Fruit fly (Drosophila melanogaster): ENCODE measurements around the gene Fur1.

Gene Fur1

dm6 chr3R:25460650-25461049, 12.2 kb downstream of the Fur1 start:
- TF ChIP-seq CG8478 (optimal IDR thresholded peaks at IDR 0.05) = no peak
- TF ChIP-seq Dll (optimal IDR thresholded peaks at IDR 0.05) = no peak

- TF ChIP-seq usp (GFP tag; optimal IDR thresholded peaks at IDR 0.05) = no peak
- no peak for TF ChIP-seq psq (optimal IDR thresholded peaks at IDR 0.05)
- TF ChIP-seq EcR (GFP tag; optimal IDR thresholded peaks at IDR 0.05) = no peak
- TF ChIP-seq Dll (optimal IDR thresholded peaks at IDR 0.05) = no peak
- no peak for TF ChIP-seq CG8478 (optimal IDR thresholded peaks at IDR 0.05)
- no peak for TF ChIP-seq pan (optimal IDR thresholded peaks at IDR 0.05)
Observed at dm6 chr3R:25459200-25459809, 13.6 kb downstream of the Fur1 start.

dm6 chr3R:25457097-25457496, 15.8 kb downstream of the Fur1 start:
- TF ChIP-seq psq (optimal IDR thresholded peaks at IDR 0.05) (no peak), usp (GFP tag; optimal IDR thresholded peaks at IDR 0.05) (no peak), pan (optimal IDR thresholded peaks at IDR 0.05) (no peak), Dll (optimal IDR thresholded peaks at IDR 0.05) (no peak), EcR (GFP tag; optimal IDR thresholded peaks at IDR 0.05) (no peak), CG8478 (optimal IDR thresholded peaks at IDR 0.05) (no peak)

- no peak for TF ChIP-seq EcR (GFP tag; optimal IDR thresholded peaks at IDR 0.05)
- no peak for TF ChIP-seq Dll (optimal IDR thresholded peaks at IDR 0.05)
Observed at dm6 chr3R:25453150-25453680, 19.6 kb downstream of the Fur1 start.

dm6 chr3R:25451832-25452231, 21.0 kb downstream of the Fur1 start:
- TF ChIP-seq Dll (optimal IDR thresholded peaks at IDR 0.05) (no peak), psq (optimal IDR thresholded peaks at IDR 0.05) (no peak), EcR (GFP tag; optimal IDR thresholded peaks at IDR 0.05) (no peak), usp (GFP tag; optimal IDR thresholded peaks at IDR 0.05) (no peak), CG8478 (optimal IDR thresholded peaks at IDR 0.05) (no peak), pan (optimal IDR thresholded peaks at IDR 0.05) (no peak)

- TF ChIP-seq pan (optimal IDR thresholded peaks at IDR 0.05) (no peak), CG8478 (optimal IDR thresholded peaks at IDR 0.05) (no peak), psq (optimal IDR thresholded peaks at IDR 0.05) (no peak)
Observed at dm6 chr3R:25448737-25449136, 24.1 kb downstream of the Fur1 start.

dm6 chr3R:25448318-25448717, 24.5 kb downstream of the Fur1 start:
- TF ChIP-seq pan (optimal IDR thresholded peaks at IDR 0.05) (no peak), usp (GFP tag; optimal IDR thresholded peaks at IDR 0.05) (no peak), EcR (GFP tag; optimal IDR thresholded peaks at IDR 0.05) (no peak), Dll (optimal IDR thresholded peaks at IDR 0.05) (no peak), psq (optimal IDR thresholded peaks at IDR 0.05) (no peak), CG8478 (optimal IDR thresholded peaks at IDR 0.05) (no peak)

dm6 chr3R:25447451-25447850, 25.4 kb downstream of the Fur1 start:
- no peak for TF ChIP-seq psq (optimal IDR thresholded peaks at IDR 0.05)
- TF ChIP-seq usp (GFP tag; optimal IDR thresholded peaks at IDR 0.05) = no peak
- TF ChIP-seq Dll (optimal IDR thresholded peaks at IDR 0.05) = no peak
- no peak for TF ChIP-seq pan (optimal IDR thresholded peaks at IDR 0.05)

- no peak for TF ChIP-seq usp (GFP tag; optimal IDR thresholded peaks at IDR 0.05)
- no peak for TF ChIP-seq psq (optimal IDR thresholded peaks at IDR 0.05)
- TF ChIP-seq EcR (GFP tag; optimal IDR thresholded peaks at IDR 0.05) = no peak
- TF ChIP-seq pan (optimal IDR thresholded peaks at IDR 0.05) = no peak
- no peak for TF ChIP-seq CG8478 (optimal IDR thresholded peaks at IDR 0.05)
- no peak for TF ChIP-seq Dll (optimal IDR thresholded peaks at IDR 0.05)
Observed at dm6 chr3R:25446482-25447300, 26.2 kb downstream of the Fur1 start.

dm6 chr3R:25445546-25446400, 27.1 kb downstream of the Fur1 start:
- TF ChIP-seq CG8478 (optimal IDR thresholded peaks at IDR 0.05) (no peak), EcR (GFP tag; optimal IDR thresholded peaks at IDR 0.05) (no peak), usp (GFP tag; optimal IDR thresholded peaks at IDR 0.05) (no peak), psq (optimal IDR thresholded peaks at IDR 0.05) (no peak), Dll (optimal IDR thresholded peaks at IDR 0.05) (no peak), pan (optimal IDR thresholded peaks at IDR 0.05) (no peak)

- TF ChIP-seq psq (optimal IDR thresholded peaks at IDR 0.05) = no peak
- no peak for TF ChIP-seq pan (optimal IDR thresholded peaks at IDR 0.05)
- no peak for TF ChIP-seq CG8478 (optimal IDR thresholded peaks at IDR 0.05)
Observed at dm6 chr3R:25438353-25438986, 34.4 kb downstream of the Fur1 start.

Data from whole organism.